Worm (Caenorhabditis elegans): ENCODE data around the gene nlp-61.

DNA sequence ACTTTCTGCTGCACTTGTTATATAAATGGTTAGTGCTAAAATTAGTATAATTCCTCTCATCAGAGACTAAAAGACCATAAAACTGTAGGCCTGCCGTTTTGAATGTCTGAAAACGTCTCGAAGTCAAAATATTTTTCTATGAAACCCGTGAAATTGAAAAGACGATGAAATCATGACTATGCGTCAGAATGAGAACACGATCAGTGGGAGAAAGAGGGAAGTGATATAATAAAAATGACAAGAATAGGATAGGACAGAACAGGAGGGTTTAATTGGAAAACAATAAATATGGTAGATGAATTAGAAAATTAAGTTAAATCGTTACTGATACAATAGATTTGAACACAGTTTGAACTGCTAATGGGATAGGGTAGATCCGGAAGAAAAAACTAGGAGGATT lies 43.2 kb downstream of the nlp-61 start, which contains the start of gene F27D9.7:
- TF ChIP-seq dao-5 (tag; optimal IDR thresholded peaks at IDR 0.05) (no peak), him-1 (tag; optimal IDR thresholded peaks at IDR 0.05) (no peak)

Data from whole organism, L4/young adult.